Fruit fly (Drosophila melanogaster): ENCODE data around the gene AhcyL2.
"Not testable (repeated sequence)": the region's sequence is repeated elsewhere in the genome, so short reads cannot be mapped to it uniquely, and the experiment has no call there.

The AhcyL2 gene

dm6 chr3R:16991781-16992180, 9.8 kb upstream of the AhcyL2 start, which contains the start of gene EMC2B (continued):
- TF ChIP-seq CG32006 (GFP tag; optimal IDR thresholded peaks at IDR 0.05) (no peak), salr (GFP tag; optimal IDR thresholded peaks at IDR 0.05) (no peak), CG9139 (GFP tag; optimal IDR thresholded peaks at IDR 0.05) (no peak), CG6854 (GFP tag; optimal IDR thresholded peaks at IDR 0.05) (peak; percentile 8), CG6163 (GFP tag; IDR thresholded peaks at IDR 0.05) (no peak), CG31627 (GFP tag; optimal IDR thresholded peaks at IDR 0.05) (peak; percentile 52), CG11902 (GFP tag; optimal IDR thresholded peaks at IDR 0.05) (peak; percentile 15), CG8632 (GFP tag; optimal IDR thresholded peaks at IDR 0.05) (no peak), CG8119 (GFP tag; IDR thresholded peaks at IDR 0.05) (no peak), Hr38 (GFP tag; optimal IDR thresholded peaks at IDR 0.05) (no peak), eg (GFP tag; IDR thresholded peaks at IDR 0.05) (no peak), ss (GFP tag; optimal IDR thresholded peaks at IDR 0.05) (no peak), Ets21C (GFP tag; optimal IDR thresholded peaks at IDR 0.05) (peak; percentile 63), Eip78C (GFP tag) (peak; percentile 54), cyc (GFP tag; optimal IDR thresholded peaks at IDR 0.05) (peak; percentile 36), CG16779 (tag; optimal IDR thresholded peaks at IDR 0.05) (no peak), CG3919 (GFP tag; optimal IDR thresholded peaks at IDR 0.05) (peak; percentile 52), CG7368 (GFP tag; optimal IDR thresholded peaks at IDR 0.05) (no peak), fkh (GFP tag; optimal IDR thresholded peaks at IDR 0.05) (no peak), Gug (GFP tag; IDR thresholded peaks at IDR 0.05) (no peak), CG34406 (GFP tag; optimal IDR thresholded peaks at IDR 0.05) (no peak), CG15336 (GFP tag; IDR thresholded peaks at IDR 0.05) (no peak), lz (GFP tag; optimal IDR thresholded peaks at IDR 0.05) (peak; percentile 63), vri (GFP tag; optimal IDR thresholded peaks at IDR 0.05) (no peak), achi (GFP tag; optimal IDR thresholded peaks at IDR 0.05) (peak; percentile 24), Eip75B (GFP tag; optimal IDR thresholded peaks at IDR 0.05) (peak; percentile 57), CG11294 (GFP tag; IDR thresholded peaks at IDR 0.05) (no peak), Smox (GFP tag; optimal IDR thresholded peaks at IDR 0.05) (no peak), CG10669 (GFP tag; optimal IDR thresholded peaks at IDR 0.05) (no peak), CG8319 (GFP tag; optimal IDR thresholded peaks at IDR 0.05) (peak; percentile 24)

- TF ChIP-seq CG6792 (GFP tag; optimal IDR thresholded peaks at IDR 0.05); CG1621 (tag; optimal IDR thresholded peaks at IDR 0.05); eg (GFP tag; IDR thresholded peaks at IDR 0.05): not testable (repeated sequence)
These were observed 6.6 kb upstream of the AhcyL2 start, which contains the start of gene MESK4 for dm6 chr3R:16988514-16988913. MESK4 (plus strand) TSS chr3R:16988814.

DNA sequence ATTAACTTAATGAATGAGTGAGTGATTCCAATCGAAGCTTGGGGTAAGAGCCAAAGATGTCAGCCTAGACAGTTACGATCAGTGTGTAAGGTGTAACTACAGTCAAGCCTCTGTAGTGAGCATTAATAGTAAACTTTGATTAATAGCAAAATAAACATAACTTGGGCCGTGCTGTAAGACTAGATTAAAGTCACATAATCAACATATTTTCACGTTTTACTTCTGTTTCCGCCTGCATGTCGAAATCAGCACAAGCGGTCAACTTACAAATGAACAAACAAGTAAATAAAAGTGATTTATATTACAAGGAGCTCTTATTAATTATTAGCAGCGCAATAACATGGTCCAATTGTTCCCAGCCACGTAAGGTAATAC, 6.0 kb upstream of the AhcyL2 start:
- no peak for TF ChIP-seq ss (GFP tag; optimal IDR thresholded peaks at IDR 0.05)
- no peak for TF ChIP-seq Met (GFP tag; optimal IDR thresholded peaks at IDR 0.05)
- TF ChIP-seq CG16779 (tag; optimal IDR thresholded peaks at IDR 0.05) = no peak
- TF ChIP-seq CG11762 (GFP tag; optimal IDR thresholded peaks at IDR 0.05; ENCODE audit: insufficient read depth) = no peak
- no peak for TF ChIP-seq CG11294 (GFP tag; IDR thresholded peaks at IDR 0.05)
- TF ChIP-seq CG3032 (tag; optimal IDR thresholded peaks at IDR 0.05) = no peak
- TF ChIP-seq achi (GFP tag; optimal IDR thresholded peaks at IDR 0.05) = no peak
- TF ChIP-seq Smox (GFP tag; optimal IDR thresholded peaks at IDR 0.05) = no peak
- peak; percentile 28 for TF ChIP-seq OdsH (GFP tag; optimal IDR thresholded peaks at IDR 0.05)
- peak; percentile 9 for TF ChIP-seq CG6276 (GFP tag; optimal IDR thresholded peaks at IDR 0.05)
- TF ChIP-seq dsx (GFP tag; optimal IDR thresholded peaks at IDR 0.05; ENCODE audit: poor library complexity, severe bottlenecking) = no peak
- no peak for TF ChIP-seq CG1621 (tag; optimal IDR thresholded peaks at IDR 0.05)
- TF ChIP-seq fd85E (GFP tag; optimal IDR thresholded peaks at IDR 0.05) = no peak
- no peak for TF ChIP-seq Sox14 (GFP tag; optimal IDR thresholded peaks at IDR 0.05)
- no peak for TF ChIP-seq fkh (GFP tag; optimal IDR thresholded peaks at IDR 0.05)
- TF ChIP-seq CG6854 (GFP tag; optimal IDR thresholded peaks at IDR 0.05) = no peak
- peak; percentile 23 for TF ChIP-seq dac (GFP tag; optimal IDR thresholded peaks at IDR 0.05)
- no peak for TF ChIP-seq CG6808 (GFP tag; optimal IDR thresholded peaks at IDR 0.05)
- TF ChIP-seq CG34406 (GFP tag; optimal IDR thresholded peaks at IDR 0.05) = no peak
- TF ChIP-seq Lpt (GFP tag; optimal IDR thresholded peaks at IDR 0.05) = no peak
- no peak for TF ChIP-seq CG4318 (GFP tag; optimal IDR thresholded peaks at IDR 0.05)
- no peak for TF ChIP-seq net (GFP tag; optimal IDR thresholded peaks at IDR 0.05)
- TF ChIP-seq CG3919 (GFP tag; optimal IDR thresholded peaks at IDR 0.05) = no peak
- TF ChIP-seq topi (GFP tag; optimal IDR thresholded peaks at IDR 0.05) = no peak
- TF ChIP-seq Blimp-1 (GFP tag; optimal IDR thresholded peaks at IDR 0.05) = no peak
- no peak for TF ChIP-seq fd59A (GFP tag; optimal IDR thresholded peaks at IDR 0.05)
- TF ChIP-seq Hr4 (GFP tag; optimal IDR thresholded peaks at IDR 0.05) = peak; percentile 56
- TF ChIP-seq CG8319 (GFP tag; optimal IDR thresholded peaks at IDR 0.05) = no peak
